Worm (Caenorhabditis elegans) whole organism, young adult: ENCODE data around the gene W03F9.9.

Experiments used
- B0261.1 ChIP-seq: sonication (generic microtip); optimal IDR thresholded peaks from 2 replicates; lab custom pipeline; 2016; ENCODE audit warnings: mild to moderate bottlenecking, missing genetic modification characterization, moderate library complexity, missing compliant biosample characterization
- C06A6.2 ChIP-seq: fragments of 200-800 bp; sonication (Bioruptor generic); conservative IDR thresholded peaks from 2 replicates; pipeline ENCODE4 v1.3.6; 2022; ENCODE audit warnings: missing genetic modification characterization, missing compliant biosample characterization
- D2030.7 ChIP-seq: fragments of 200-800 bp; sonication (Bioruptor generic); IDR thresholded peaks from 2 replicates; pipeline ENCODE4 v1.3.6; 2022; ENCODE audit warnings: missing genetic modification reagents, missing genetic modification characterization, missing compliant biosample characterization
- F33H1.4 ChIP-seq: fragments of 200-800 bp; sonication (Bioruptor generic); IDR thresholded peaks from 2 replicates; pipeline ENCODE4 v1.3.6; 2022; ENCODE audit warnings: missing genetic modification reagents, missing genetic modification characterization, missing compliant biosample characterization
- F39B2.1 ChIP-seq: fragments of 200-800 bp; sonication (Bioruptor generic); IDR thresholded peaks from 2 replicates; pipeline ENCODE4 v1.3.6; 2022; ENCODE audit warnings: missing genetic modification reagents, missing genetic modification characterization, missing compliant biosample characterization
- F57A8.1 ChIP-seq: fragments of 200-800 bp; sonication (Bioruptor generic); optimal IDR thresholded peaks from 2 replicates; lab custom pipeline; 2018; ENCODE audit warnings: mild to moderate bottlenecking, missing genetic modification characterization, moderate library complexity, missing compliant biosample characterization
- F57C9.4 ChIP-seq: sonication (generic microtip); optimal IDR thresholded peaks from 2 replicates; lab custom pipeline; 2017; ENCODE audit warnings: mild to moderate bottlenecking, missing genetic modification characterization, missing compliant biosample characterization
- Y56A3A.18 ChIP-seq: fragments of 200-800 bp; sonication (Bioruptor generic); IDR thresholded peaks from 2 replicates; pipeline ENCODE4 v1.3.6; 2022; ENCODE audit warnings: missing genetic modification reagents, missing genetic modification characterization, missing compliant biosample characterization
- ZK185.1 ChIP-seq: sonication (generic microtip); optimal IDR thresholded peaks from 2 replicates; lab custom pipeline; 2016; ENCODE audit warnings: mild to moderate bottlenecking, missing genetic modification characterization, missing compliant biosample characterization; ENCODE audit not compliant: poor library complexity, severe bottlenecking
- aptf-2 ChIP-seq: fragments of 200-800 bp; sonication (Bioruptor generic); conservative IDR thresholded peaks from 2 replicates; pipeline ENCODE4 v1.3.6; 2022; ENCODE audit warnings: missing genetic modification reagents, missing genetic modification characterization, missing compliant biosample characterization
- athp-1 ChIP-seq: sonication (generic microtip); optimal IDR thresholded peaks from 2 replicates; lab custom pipeline; 2017; ENCODE audit warnings: mild to moderate bottlenecking, missing genetic modification characterization, missing compliant biosample characterization
- attf-3 ChIP-seq: fragments of 200-800 bp; sonication (Bioruptor generic); conservative IDR thresholded peaks from 2 replicates; pipeline ENCODE4 v1.3.6; 2022; ENCODE audit warnings: missing genetic modification reagents, missing genetic modification characterization, missing compliant biosample characterization
- bed-2 ChIP-seq: fragments of 200-800 bp; sonication (Bioruptor generic); IDR thresholded peaks from 2 replicates; pipeline ENCODE4 v1.3.6; 2022; ENCODE audit warnings: missing genetic modification reagents, missing genetic modification characterization, missing compliant biosample characterization
- ccch-3 ChIP-seq: fragments of 200-800 bp; sonication (Bioruptor generic); optimal IDR thresholded peaks from 2 replicates; lab custom pipeline; 2018; ENCODE audit warnings: mild to moderate bottlenecking, missing genetic modification characterization, missing compliant biosample characterization
- cebp-1 ChIP-seq, 2 experiments: fragments of 200-800 bp in 1 of 2; sonication (Bioruptor generic) in 1 of 2; sonication (generic microtip) in 1 of 2; IDR thresholded peaks in 1 of 2; optimal IDR thresholded peaks in 1 of 2; 2 replicates each; pipeline versions ENCODE4 v1.3.6 to Lab custom; 2017 to 2022; ENCODE audit warnings: missing compliant biosample characterization in 2 of 2, missing genetic modification characterization in 2 of 2, mild to moderate bottlenecking in 1 of 2, missing genetic modification reagents in 1 of 2, moderate library complexity in 1 of 2
- cebp-2 ChIP-seq: fragments of 200-800 bp; sonication (Bioruptor generic); IDR thresholded peaks from 2 replicates; pipeline ENCODE4 v1.3.6; 2022; ENCODE audit warnings: missing genetic modification characterization, missing compliant biosample characterization
- ceh-100 ChIP-seq: fragments of 200-800 bp; sonication (Bioruptor generic); IDR thresholded peaks from 2 replicates; pipeline ENCODE4 v1.3.6; 2022; ENCODE audit warnings: missing genetic modification reagents, missing genetic modification characterization, missing compliant biosample characterization
- ceh-40 ChIP-seq: fragments of 200-800 bp; sonication (Bioruptor generic); IDR thresholded peaks from 2 replicates; pipeline ENCODE4 v1.3.6; 2022; ENCODE audit warnings: missing genetic modification characterization, missing compliant biosample characterization
- ceh-58 ChIP-seq: fragments of 200-800 bp; sonication (Bioruptor generic); IDR thresholded peaks from 2 replicates; pipeline ENCODE4 v1.3.6; 2022; ENCODE audit warnings: missing genetic modification characterization, missing compliant biosample characterization
- dox-1 ChIP-seq: fragments of 200-800 bp; sonication (Bioruptor generic); IDR thresholded peaks from 2 replicates; pipeline ENCODE4 v1.3.6; 2022; ENCODE audit warnings: missing genetic modification reagents, missing genetic modification characterization, missing compliant biosample characterization
- dpl-1 ChIP-seq: fragments of 150-350 bp; optimal IDR thresholded peaks from 2 replicates; lab custom pipeline; 2014; ENCODE audit warnings: missing biosample characterization, missing genetic modification reagents, missing genetic modification characterization
- efl-1 ChIP-seq: fragments of 150-350 bp; optimal IDR thresholded peaks from 2 replicates; lab custom pipeline; 2014; ENCODE audit warnings: missing biosample characterization, missing genetic modification reagents, missing genetic modification characterization
- egrh-3 ChIP-seq: fragments of 200-800 bp; sonication (Bioruptor generic); IDR thresholded peaks from 2 replicates; pipeline ENCODE4 v1.3.6; 2022; ENCODE audit warnings: missing genetic modification reagents, missing genetic modification characterization, missing compliant biosample characterization
- ekl-4 ChIP-seq: fragments of 200-800 bp; sonication (Bioruptor generic); IDR thresholded peaks from 2 replicates; pipeline ENCODE4 v1.3.6; 2022; ENCODE audit warnings: missing genetic modification reagents, missing genetic modification characterization, missing compliant biosample characterization
- him-1 ChIP-seq: sonication (generic microtip); optimal IDR thresholded peaks from 2 replicates; lab custom pipeline; 2016; ENCODE audit warnings: missing genotype, missing genetic modification reagents, missing genetic modification characterization, missing compliant biosample characterization
- hmg-1.2 ChIP-seq: fragments of 200-800 bp; sonication (Bioruptor generic); IDR thresholded peaks from 2 replicates; pipeline ENCODE4 v1.3.6; 2022; ENCODE audit warnings: missing genetic modification reagents, missing genetic modification characterization, missing compliant biosample characterization
- lag-1 ChIP-seq: fragments of 200-800 bp; sonication (Bioruptor generic); IDR thresholded peaks from 2 replicates; pipeline ENCODE4 v1.3.6; 2022; ENCODE audit warnings: missing genetic modification reagents, missing genetic modification characterization, missing compliant biosample characterization
- let-526 ChIP-seq: fragments of 200-800 bp; sonication (Bioruptor generic); IDR thresholded peaks from 2 replicates; pipeline ENCODE4 v1.3.6; 2022; ENCODE audit warnings: missing genetic modification reagents, missing genetic modification characterization, missing compliant biosample characterization
- let-607 ChIP-seq, 2 experiments: fragments of 200-800 bp in 1 of 2; sonication (Bioruptor generic) in 1 of 2; sonication (generic microtip) in 1 of 2; optimal IDR thresholded peaks; 2 replicates each; lab custom pipeline; 2016 to 2018; ENCODE audit warnings: mild to moderate bottlenecking in 2 of 2, missing compliant biosample characterization in 2 of 2, missing genetic modification characterization in 2 of 2, moderate library complexity in 2 of 2, missing genotype in 1 of 2
- lin-35 ChIP-seq, 3 experiments: fragments of 150-350 bp in 2 of 3; sonication (generic microtip) in 1 of 3; optimal IDR thresholded peaks; 2 replicates each; lab custom pipeline; 2014 to 2018; ENCODE audit warnings: missing biosample characterization in 3 of 3, missing genetic modification characterization in 3 of 3, missing genetic modification reagents in 3 of 3
- lin-40 ChIP-seq: sonication (generic microtip); optimal IDR thresholded peaks from 2 replicates; lab custom pipeline; 2016; ENCODE audit warnings: missing genetic modification characterization, mild to moderate bottlenecking, missing compliant biosample characterization, missing genotype, missing genetic modification reagents
- lin-54 ChIP-seq: fragments of 200-800 bp; sonication (Bioruptor generic); optimal IDR thresholded peaks from 2 replicates; lab custom pipeline; 2018; ENCODE audit warnings: mild to moderate bottlenecking, missing genetic modification characterization, missing compliant biosample characterization
- lir-1 ChIP-seq: fragments of 200-800 bp; sonication (Bioruptor generic); conservative IDR thresholded peaks from 2 replicates; pipeline ENCODE4 v1.3.6; 2022; ENCODE audit warnings: missing genetic modification reagents, missing genetic modification characterization, missing compliant biosample characterization
- lsl-1 ChIP-seq: fragments of 200-800 bp; sonication (Bioruptor generic); optimal IDR thresholded peaks from 2 replicates; lab custom pipeline; 2018; ENCODE audit warnings: mild to moderate bottlenecking, missing genetic modification characterization, moderate library complexity, missing compliant biosample characterization
- madf-6 ChIP-seq: fragments of 200-800 bp; sonication (Bioruptor generic); IDR thresholded peaks from 2 replicates; pipeline ENCODE4 v1.3.6; 2022; ENCODE audit warnings: missing genetic modification reagents, missing genetic modification characterization, missing compliant biosample characterization
- nhr-120 ChIP-seq: fragments of 200-800 bp; sonication (Bioruptor generic); IDR thresholded peaks from 2 replicates; pipeline ENCODE4 v1.3.6; 2022; ENCODE audit warnings: missing genetic modification characterization, missing compliant biosample characterization
- nhr-90 ChIP-seq: sonication (generic microtip); optimal IDR thresholded peaks from 2 replicates; lab custom pipeline; 2016; ENCODE audit warnings: missing genotype, mild to moderate bottlenecking, missing genetic modification characterization, missing compliant biosample characterization
- rcor-1 ChIP-seq: fragments of 200-800 bp; sonication (Bioruptor generic); IDR thresholded peaks from 2 replicates; pipeline ENCODE4 v1.3.6; 2022; ENCODE audit warnings: missing genetic modification reagents, missing genetic modification characterization, missing compliant biosample characterization
- rec-8 ChIP-seq, 2 experiments: sonication (generic microtip); optimal IDR thresholded peaks; 2 replicates each; lab custom pipeline; 2016; ENCODE audit warnings: mild to moderate bottlenecking in 2 of 2, missing genetic modification characterization in 2 of 2, missing genetic modification reagents in 2 of 2, missing genotype in 2 of 2, missing biosample characterization in 1 of 2, missing compliant biosample characterization in 1 of 2, moderate library complexity in 1 of 2
- rpc-1 ChIP-seq, 2 experiments: fragments of 150-350 bp in 1 of 2; sonication (generic microtip) in 1 of 2; optimal IDR thresholded peaks; 2 replicates each; lab custom pipeline; 2014 to 2018; ENCODE audit warnings: missing biosample characterization in 1 of 2, missing genetic modification characterization in 1 of 2, missing genetic modification reagents in 1 of 2, missing genotype in 1 of 2
- sea-2 ChIP-seq: fragments of 200-800 bp; sonication (Bioruptor generic); IDR thresholded peaks from 2 replicates; pipeline ENCODE4 v1.3.6; 2022; ENCODE audit warnings: missing genetic modification characterization, missing compliant biosample characterization
- snpc-1.3 ChIP-seq: sonication (generic microtip); optimal IDR thresholded peaks from 2 replicates; lab custom pipeline; 2017; ENCODE audit warnings: missing genetic modification characterization, mild to moderate bottlenecking, missing compliant biosample characterization, antibody characterized with exemption, moderate library complexity, missing genotype, missing genetic modification reagents; ENCODE audit not compliant: insufficient read depth
- tlf-1 ChIP-seq: fragments of 200-800 bp; sonication (Bioruptor generic); optimal IDR thresholded peaks from 2 replicates; lab custom pipeline; 2018; ENCODE audit warnings: mild to moderate bottlenecking, missing genetic modification characterization, missing compliant biosample characterization
- zfh-2 ChIP-seq: fragments of 200-800 bp; sonication (Bioruptor generic); conservative IDR thresholded peaks from 2 replicates; pipeline ENCODE4 v1.3.6; 2022; ENCODE audit warnings: missing genetic modification reagents, missing genetic modification characterization, missing compliant biosample characterization

W03F9.9 gene

ce11 chrV:155215-155614, 16.5 kb downstream of the W03F9.9 start (continued):
- no peak for TF ChIP-seq C06A6.2
- no peak for TF ChIP-seq lir-1
- no peak for TF ChIP-seq lsl-1
- no peak for TF ChIP-seq snpc-1.3 (tag; lab: Kevin White, UChicago)
- TF ChIP-seq hmg-1.2 (GFP tag; lab: Robert Waterston, UW) = peak; percentile 78
- no peak for TF ChIP-seq nhr-90 (tag; lab: Kevin White, UChicago)
- no peak for TF ChIP-seq B0261.1 (tag; lab: Kevin White, UChicago)
- TF ChIP-seq athp-1 (tag; lab: Kevin White, UChicago) = no peak
- no peak for TF ChIP-seq cebp-1 (GFP tag; IDR thresholded peaks at IDR 0.05; lab: Robert Waterston, UW)
- no peak for TF ChIP-seq cebp-1 (tag; optimal IDR thresholded peaks at IDR 0.05; lab: Kevin White, UChicago)
- TF ChIP-seq madf-6 (GFP tag; lab: Robert Waterston, UW) = 0 out of 2 replicates have a peak, but pooled peaks have one; percentile 30
- 0 out of 2 replicates have a peak, but pooled peaks have one; percentile 31 for TF ChIP-seq bed-2
- TF ChIP-seq rpc-1 (optimal IDR thresholded peaks at IDR 0.05; lab: Kevin White, UChicago) = no peak
- TF ChIP-seq rpc-1 (tag; optimal IDR thresholded peaks at IDR 0.05; lab: Kevin White, UChicago) = no peak
- TF ChIP-seq, all 124 proteins: peak for 8

ce11 chrV:156044-156869, 17.6 kb downstream of the W03F9.9 start, which contains the start of gene ttb-1:
Gene ttb-1 (plus strand): TSS chrV:156819.
- TF ChIP-seq dpl-1 (GFP tag; lab: Kevin White, UChicago) = peak; percentile 21
- peak; percentile 91 for TF ChIP-seq attf-3
- peak; percentile 68 for TF ChIP-seq efl-1
- no peak for TF ChIP-seq zfh-2 (GFP tag; lab: Robert Waterston, UW)
- TF ChIP-seq him-1 (tag; lab: Kevin White, UChicago) = no peak
- TF ChIP-seq F39B2.1 (GFP tag; lab: Robert Waterston, UW) = no peak
- no peak for TF ChIP-seq nhr-120 (GFP tag; lab: Robert Waterston, UW)
- TF ChIP-seq rcor-1 (GFP tag; lab: Robert Waterston, UW) = no peak; the same call in 1 of the 2 replicates
- TF ChIP-seq ekl-4 (GFP tag; lab: Robert Waterston, UW) = no peak
- TF ChIP-seq let-526 (GFP tag; lab: Robert Waterston, UW) = no peak
- no peak for TF ChIP-seq F33H1.4 (GFP tag; lab: Robert Waterston, UW)
- TF ChIP-seq ccch-3 (GFP tag; lab: Kevin White, UChicago) = no peak
- TF ChIP-seq F57C9.4 = no peak
- TF ChIP-seq lin-40 (tag; lab: Kevin White, UChicago) = no peak
- TF ChIP-seq tlf-1 = no peak
- TF ChIP-seq ZK185.1 (tag; lab: Kevin White, UChicago) = no peak
- peak; percentile 66 for TF ChIP-seq lin-54 (GFP tag; lab: Kevin White, UChicago)
- TF ChIP-seq sea-2 = no peak
- no peak for TF ChIP-seq let-607 (tag; optimal IDR thresholded peaks at IDR 0.05; lab: Kevin White, UChicago)
- TF ChIP-seq dox-1 (GFP tag; lab: Robert Waterston, UW) = 0 out of 2 replicates have a peak, but pooled peaks have one; percentile 11
- no peak for TF ChIP-seq ceh-58 (GFP tag; lab: Robert Waterston, UW)
- TF ChIP-seq aptf-2 (GFP tag; lab: Robert Waterston, UW) = no peak
- TF ChIP-seq D2030.7 (GFP tag; lab: Robert Waterston, UW) = peak; percentile 74
- no peak for TF ChIP-seq F57A8.1 (GFP tag; lab: Kevin White, UChicago)
- no peak for TF ChIP-seq athp-1 (tag; lab: Kevin White, UChicago)
- no peak for TF ChIP-seq cebp-2 (GFP tag; lab: Robert Waterston, UW)
- TF ChIP-seq rec-8 (tag; optimal IDR thresholded peaks at IDR 0.05; lab: Kevin White, UChicago) = no peak
- no peak for TF ChIP-seq egrh-3 (GFP tag; lab: Robert Waterston, UW)
- peak; percentile 57; the same call in 1 of the 2 replicates for TF ChIP-seq madf-6 (GFP tag; lab: Robert Waterston, UW)
- TF ChIP-seq ceh-100 (GFP tag; lab: Robert Waterston, UW) = no peak
- no peak for TF ChIP-seq Y56A3A.18 (GFP tag; lab: Robert Waterston, UW)
- no peak for TF ChIP-seq ceh-40
- no peak for TF ChIP-seq lag-1 (GFP tag; lab: Robert Waterston, UW)
- TF ChIP-seq lin-35 (GFP tag; optimal IDR thresholded peaks at IDR 0.05; lab: Kevin White, UChicago) = peak in 1 of 3 experiments; percentile 46
